Fruit fly (Drosophila melanogaster): ENCODE results near the gene CG33986.
A peak's percentile ranks its signal among the peaks of the same experiment; 100 is the strongest.

Gene CG33986

dm6 chr3L:15525153-15525552 is at the start of gene CG33986:
Gene CG33986, minus strand, starts transcription at chr3L:15525253.
- TF ChIP-seq CG11617 (GFP tag; optimal IDR thresholded peaks at IDR 0.05) (no peak), cic (GFP tag; optimal IDR thresholded peaks at IDR 0.05) (no peak), CG33017 (tag; optimal IDR thresholded peaks at IDR 0.05) (no peak), Clk (GFP tag; optimal IDR thresholded peaks at IDR 0.05) (no peak), CG7045 (GFP tag; optimal IDR thresholded peaks at IDR 0.05) (no peak)

- no peak for TF ChIP-seq CG11617 (GFP tag; optimal IDR thresholded peaks at IDR 0.05)
- TF ChIP-seq ovo (GFP tag; optimal IDR thresholded peaks at IDR 0.05) = no peak
These were observed 45.5 kb upstream of the CG33986 start for dm6 chr3L:15570571-15570970.

- no peak for TF ChIP-seq kay (GFP tag; ENCODE audit: borderline replicate concordance)
- no peak for TF ChIP-seq Hr96 (GFP tag; optimal IDR thresholded peaks at IDR 0.05)
- no peak for TF ChIP-seq CG1620 (GFP tag; optimal IDR thresholded peaks at IDR 0.05)
- no peak for TF ChIP-seq CG5204 (GFP tag; optimal IDR thresholded peaks at IDR 0.05)
- no peak for TF ChIP-seq Clk (GFP tag; optimal IDR thresholded peaks at IDR 0.05)
- no peak for TF ChIP-seq toe (GFP tag; optimal IDR thresholded peaks at IDR 0.05)
- TF ChIP-seq tj (GFP tag; optimal IDR thresholded peaks at IDR 0.05) = no peak
- no peak for TF ChIP-seq CG33017 (tag; optimal IDR thresholded peaks at IDR 0.05)
These were observed 43.7 kb upstream of the CG33986 start for dm6 chr3L:15568748-15569147.

dm6 chr3L:15566484-15566955 is 41.5 kb upstream of the CG33986 start:
- TF ChIP-seq CG7101 (tag; optimal IDR thresholded peaks at IDR 0.05) (peak; percentile 75), CG14711 (tag; optimal IDR thresholded peaks at IDR 0.05) (peak; percentile 51), Clk (GFP tag; optimal IDR thresholded peaks at IDR 0.05) (no peak), CG33017 (tag; optimal IDR thresholded peaks at IDR 0.05) (peak; percentile 87), ovo (GFP tag; optimal IDR thresholded peaks at IDR 0.05) (peak; percentile 68), Mnt (GFP tag; optimal IDR thresholded peaks at IDR 0.05) (peak; percentile 74), cnc (optimal IDR thresholded peaks at IDR 0.05) (no peak), Hr96 (GFP tag; optimal IDR thresholded peaks at IDR 0.05) (no peak), kay (GFP tag; ENCODE audit: borderline replicate concordance) (peak; percentile 92), pad (GFP tag; optimal IDR thresholded peaks at IDR 0.05) (peak; percentile 37), toe (GFP tag; optimal IDR thresholded peaks at IDR 0.05) (no peak), CG7045 (GFP tag; optimal IDR thresholded peaks at IDR 0.05) (peak; percentile 69), tj (GFP tag; optimal IDR thresholded peaks at IDR 0.05) (peak; percentile 39), CG5204 (GFP tag; optimal IDR thresholded peaks at IDR 0.05) (no peak), CG1620 (GFP tag; optimal IDR thresholded peaks at IDR 0.05) (peak; percentile 54), CG11617 (GFP tag; optimal IDR thresholded peaks at IDR 0.05) (peak; percentile 74), Crg-1 (GFP tag; optimal IDR thresholded peaks at IDR 0.05) (peak; percentile 59), bab1 (GFP tag; optimal IDR thresholded peaks at IDR 0.05) (no peak), CG12768 (GFP tag; optimal IDR thresholded peaks at IDR 0.05) (peak; percentile 86), cic (GFP tag; optimal IDR thresholded peaks at IDR 0.05) (peak; percentile 98)

dm6 chr3L:15565829-15566433 is 40.9 kb upstream of the CG33986 start, which contains the start of gene dop:
Gene dop, plus strand, starts transcription at chr3L:15566013.
- TF ChIP-seq Mnt (GFP tag; optimal IDR thresholded peaks at IDR 0.05) (peak; percentile 6), bab1 (GFP tag; optimal IDR thresholded peaks at IDR 0.05) (peak; percentile 26), toe (GFP tag; optimal IDR thresholded peaks at IDR 0.05) (peak; percentile 69), CG33017 (tag; optimal IDR thresholded peaks at IDR 0.05) (no peak), CG1620 (GFP tag; optimal IDR thresholded peaks at IDR 0.05) (no peak), CG12768 (GFP tag; optimal IDR thresholded peaks at IDR 0.05) (no peak), ovo (GFP tag; optimal IDR thresholded peaks at IDR 0.05) (no peak), CG14711 (tag; optimal IDR thresholded peaks at IDR 0.05) (peak; percentile 9), CG7045 (GFP tag; optimal IDR thresholded peaks at IDR 0.05) (no peak), CG5204 (GFP tag; optimal IDR thresholded peaks at IDR 0.05) (no peak), CG11617 (GFP tag; optimal IDR thresholded peaks at IDR 0.05) (no peak), kay (GFP tag; ENCODE audit: borderline replicate concordance) (peak; percentile 13), Hr96 (GFP tag; optimal IDR thresholded peaks at IDR 0.05) (peak; percentile 53), cnc (optimal IDR thresholded peaks at IDR 0.05) (no peak), CG7101 (tag; optimal IDR thresholded peaks at IDR 0.05) (no peak), Clk (GFP tag; optimal IDR thresholded peaks at IDR 0.05) (no peak), cic (GFP tag; optimal IDR thresholded peaks at IDR 0.05) (no peak), pad (GFP tag; optimal IDR thresholded peaks at IDR 0.05) (peak; percentile 52), tj (GFP tag; optimal IDR thresholded peaks at IDR 0.05) (no peak), Crg-1 (GFP tag; optimal IDR thresholded peaks at IDR 0.05) (peak; percentile 48)

- TF ChIP-seq bab1 (GFP tag; optimal IDR thresholded peaks at IDR 0.05) (no peak), tj (GFP tag; optimal IDR thresholded peaks at IDR 0.05) (peak; percentile 56), kay (GFP tag; ENCODE audit: borderline replicate concordance) (no peak)
These were observed 38.7 kb upstream of the CG33986 start for dm6 chr3L:15563851-15564106.

dm6 chr3L:15563058-15563850 is 38.2 kb upstream of the CG33986 start, which contains the start of the genes CG7739 and SCCRO:
Gene CG7739, minus strand, starts transcription at chr3L:15563065.
Gene SCCRO, plus strand, starts transcription at chr3L:15563427.
- peak; percentile 63 for TF ChIP-seq CG14711 (tag; optimal IDR thresholded peaks at IDR 0.05)
- peak; percentile 45 for TF ChIP-seq bab1 (GFP tag; optimal IDR thresholded peaks at IDR 0.05)
- peak; percentile 65 for TF ChIP-seq CG1620 (GFP tag; optimal IDR thresholded peaks at IDR 0.05)
- TF ChIP-seq Mnt (GFP tag; optimal IDR thresholded peaks at IDR 0.05) = peak; percentile 16
- peak; percentile 94 for TF ChIP-seq kay (GFP tag; ENCODE audit: borderline replicate concordance)
- TF ChIP-seq CG7101 (tag; optimal IDR thresholded peaks at IDR 0.05) = peak; percentile 75
- no peak for TF ChIP-seq cnc (optimal IDR thresholded peaks at IDR 0.05)
- no peak for TF ChIP-seq CG5204 (GFP tag; optimal IDR thresholded peaks at IDR 0.05)
- peak; percentile 46 for TF ChIP-seq CG11617 (GFP tag; optimal IDR thresholded peaks at IDR 0.05)
- no peak for TF ChIP-seq Hr96 (GFP tag; optimal IDR thresholded peaks at IDR 0.05)
- peak; percentile 6 for TF ChIP-seq pad (GFP tag; optimal IDR thresholded peaks at IDR 0.05)
- TF ChIP-seq Crg-1 (GFP tag; optimal IDR thresholded peaks at IDR 0.05) = peak; percentile 3
- no peak for TF ChIP-seq CG12768 (GFP tag; optimal IDR thresholded peaks at IDR 0.05)
- no peak for TF ChIP-seq toe (GFP tag; optimal IDR thresholded peaks at IDR 0.05)
- TF ChIP-seq cic (GFP tag; optimal IDR thresholded peaks at IDR 0.05) = no peak
- TF ChIP-seq CG33017 (tag; optimal IDR thresholded peaks at IDR 0.05) = peak; percentile 60
- TF ChIP-seq ovo (GFP tag; optimal IDR thresholded peaks at IDR 0.05) = peak; percentile 39
- TF ChIP-seq CG7045 (GFP tag; optimal IDR thresholded peaks at IDR 0.05) = peak; percentile 39
- no peak for TF ChIP-seq tj (GFP tag; optimal IDR thresholded peaks at IDR 0.05)
- no peak for TF ChIP-seq Clk (GFP tag; optimal IDR thresholded peaks at IDR 0.05)

Data from whole organism, adult.